Worm (Caenorhabditis elegans) whole organism, L2 larva: ENCODE measurements around the gene oac-38.

Source experiments
- ZK546.5 ChIP-seq: sonication (generic microtip); optimal IDR thresholded peaks from 2 replicates; lab custom pipeline; 2017; ENCODE audit warnings: missing biosample characterization, missing genetic modification characterization
- alr-1 ChIP-seq: fragments of 150-350 bp; optimal IDR thresholded peaks from 2 replicates; lab custom pipeline; 2014; ENCODE audit warnings: missing biosample characterization, missing genetic modification characterization
- aly-2 ChIP-seq: fragments of 150-350 bp; optimal IDR thresholded peaks from 2 replicates; lab custom pipeline; 2014; ENCODE audit warnings: missing biosample characterization, missing genetic modification characterization
- ama-1 ChIP-seq: fragments of 150-350 bp; optimal IDR thresholded peaks from 2 replicates; lab custom pipeline; 2018; ENCODE audit warnings: inconsistent platforms
- blmp-1 ChIP-seq: sonication (generic microtip); optimal IDR thresholded peaks from 2 replicates; lab custom pipeline; 2017; ENCODE audit warnings: missing genetic modification characterization, mild to moderate bottlenecking, missing compliant biosample characterization, antibody characterized with exemption, moderate library complexity; ENCODE audit not compliant: insufficient read depth
- ceh-16 ChIP-seq: fragments of 150-350 bp; optimal IDR thresholded peaks from 2 replicates; lab custom pipeline; 2014; ENCODE audit warnings: missing biosample characterization, missing genetic modification characterization
- ceh-82 ChIP-seq: fragments of 150-350 bp; optimal IDR thresholded peaks from 2 replicates; lab custom pipeline; 2014; ENCODE audit warnings: missing biosample characterization, missing genetic modification characterization
- crh-2 ChIP-seq: sonication (generic microtip); optimal IDR thresholded peaks from 2 replicates; lab custom pipeline; 2017; ENCODE audit warnings: missing biosample characterization, missing genetic modification characterization
- dmd-4 ChIP-seq: sonication (generic microtip); optimal IDR thresholded peaks from 2 replicates; lab custom pipeline; 2017; ENCODE audit warnings: missing biosample characterization, missing genetic modification characterization
- egl-27 ChIP-seq: sonication (generic microtip); optimal IDR thresholded peaks from 3 replicates; lab custom pipeline; 2017; ENCODE audit warnings: missing biosample characterization, missing genetic modification reagents, missing genetic modification characterization
- elt-1 ChIP-seq: fragments of 150-350 bp; optimal IDR thresholded peaks from 2 replicates; lab custom pipeline; 2014; ENCODE audit warnings: missing biosample characterization, missing genetic modification characterization
- elt-3 ChIP-seq: sonication (generic microtip); optimal IDR thresholded peaks from 2 replicates; lab custom pipeline; 2017; ENCODE audit warnings: missing biosample characterization, missing genetic modification characterization
- gmeb-1 ChIP-seq: fragments of 150-350 bp; optimal IDR thresholded peaks from 2 replicates; lab custom pipeline; 2014; ENCODE audit warnings: missing biosample characterization, missing genetic modification characterization
- lin-11 ChIP-seq: fragments of 150-350 bp; sonication (generic microtip); optimal IDR thresholded peaks from 2 replicates; lab custom pipeline; 2014; ENCODE audit warnings: missing biosample characterization, missing genetic modification characterization, inconsistent platforms, mixed read lengths
- lin-13 ChIP-seq: fragments of 150-350 bp; optimal IDR thresholded peaks from 2 replicates; lab custom pipeline; 2014; ENCODE audit warnings: missing biosample characterization, missing genetic modification reagents, missing genetic modification characterization
- lin-39 ChIP-seq: fragments of 150-350 bp; optimal IDR thresholded peaks from 2 replicates; lab custom pipeline; 2014; ENCODE audit warnings: missing biosample characterization, missing genetic modification reagents, missing genetic modification characterization
- lsy-2 ChIP-seq, 2 experiments: fragments of 150-350 bp in 1 of 2; sonication (generic microtip) in 1 of 2; optimal IDR thresholded peaks; 2 replicates each; lab custom pipeline; 2014 to 2017; ENCODE audit warnings: missing biosample characterization in 2 of 2, missing genetic modification characterization in 2 of 2
- mab-5 ChIP-seq: fragments of 150-350 bp; optimal IDR thresholded peaks from 2 replicates; lab custom pipeline; 2014; ENCODE audit warnings: missing biosample characterization, missing genetic modification characterization
- mbf-1 ChIP-seq: sonication (generic microtip); optimal IDR thresholded peaks from 2 replicates; lab custom pipeline; 2017; ENCODE audit warnings: missing biosample characterization, missing genetic modification characterization
- mdl-1 ChIP-seq, 2 experiments: fragments of 150-350 bp in 1 of 2; sonication (generic microtip) in 1 of 2; optimal IDR thresholded peaks; 2 replicates each; lab custom pipeline; 2017; ENCODE audit warnings: missing biosample characterization in 2 of 2, missing genetic modification characterization in 2 of 2
- nhr-10 ChIP-seq: sonication (generic microtip); optimal IDR thresholded peaks from 2 replicates; lab custom pipeline; 2017; ENCODE audit warnings: missing biosample characterization, missing genetic modification characterization
- nhr-11 ChIP-seq: fragments of 150-350 bp; optimal IDR thresholded peaks from 2 replicates; lab custom pipeline; 2014; ENCODE audit warnings: missing biosample characterization, missing genetic modification characterization
- nhr-12 ChIP-seq: fragments of 150-350 bp; optimal IDR thresholded peaks from 2 replicates; lab custom pipeline; 2014; ENCODE audit warnings: missing biosample characterization, missing genetic modification characterization
- nhr-129 ChIP-seq: fragments of 150-350 bp; optimal IDR thresholded peaks from 2 replicates; lab custom pipeline; 2014; ENCODE audit warnings: missing biosample characterization, missing genetic modification characterization
- nhr-23 ChIP-seq: fragments of 150-350 bp; optimal IDR thresholded peaks from 2 replicates; lab custom pipeline; 2014; ENCODE audit warnings: missing biosample characterization, missing genetic modification reagents, missing genetic modification characterization
- nhr-237 ChIP-seq: fragments of 150-350 bp; optimal IDR thresholded peaks from 2 replicates; lab custom pipeline; 2014; ENCODE audit warnings: missing biosample characterization, missing genetic modification characterization
- nhr-25 ChIP-seq: fragments of 150-350 bp; sonication (generic microtip); optimal IDR thresholded peaks from 3 replicates; lab custom pipeline; 2014; ENCODE audit warnings: missing biosample characterization, missing genetic modification characterization
- nhr-6 ChIP-seq: fragments of 150-350 bp; optimal IDR thresholded peaks from 2 replicates; lab custom pipeline; 2014; ENCODE audit warnings: missing biosample characterization, missing genetic modification characterization
- sem-4 ChIP-seq: fragments of 150-350 bp; optimal IDR thresholded peaks from 2 replicates; lab custom pipeline; 2014; ENCODE audit warnings: missing biosample characterization, missing genetic modification reagents, missing genetic modification characterization
- skn-1 ChIP-seq: sonication (generic microtip); optimal IDR thresholded peaks from 2 replicates; lab custom pipeline; 2017; ENCODE audit warnings: missing biosample characterization, missing genetic modification characterization
- sma-3 ChIP-seq: sonication (generic microtip); optimal IDR thresholded peaks from 2 replicates; lab custom pipeline; 2016; ENCODE audit warnings: missing genetic modification reagents, missing genetic modification characterization, missing compliant biosample characterization
- sma-9 ChIP-seq, 2 experiments: fragments of 150-350 bp in 1 of 2; sonication (generic microtip) in 1 of 2; optimal IDR thresholded peaks; 2 replicates each; lab custom pipeline; 2014 to 2016; ENCODE audit warnings: missing genetic modification characterization in 2 of 2, mild to moderate bottlenecking in 1 of 2, missing biosample characterization in 1 of 2, missing compliant biosample characterization in 1 of 2, missing genetic modification reagents in 1 of 2, moderate library complexity in 1 of 2
- unc-39 ChIP-seq: fragments of 150-350 bp; optimal IDR thresholded peaks from 2 replicates; lab custom pipeline; 2014; ENCODE audit warnings: missing biosample characterization, missing genetic modification characterization
- unc-55 ChIP-seq: fragments of 150-350 bp; sonication (generic microtip); optimal IDR thresholded peaks from 3 replicates; lab custom pipeline; 2014; ENCODE audit warnings: missing biosample characterization, missing genetic modification reagents, missing genetic modification characterization
- unc-62 ChIP-seq: fragments of 150-350 bp; optimal IDR thresholded peaks from 2 replicates; lab custom pipeline; 2014; ENCODE audit warnings: missing biosample characterization, missing genetic modification reagents, missing genetic modification characterization
- ztf-11 ChIP-seq: sonication (generic microtip); optimal IDR thresholded peaks from 2 replicates; lab custom pipeline; 2017; ENCODE audit warnings: missing biosample characterization, missing genetic modification characterization
- ztf-4 ChIP-seq: fragments of 150-350 bp; optimal IDR thresholded peaks from 2 replicates; lab custom pipeline; 2014; ENCODE audit warnings: missing biosample characterization, missing genetic modification characterization

The oac-38 gene

DNA sequence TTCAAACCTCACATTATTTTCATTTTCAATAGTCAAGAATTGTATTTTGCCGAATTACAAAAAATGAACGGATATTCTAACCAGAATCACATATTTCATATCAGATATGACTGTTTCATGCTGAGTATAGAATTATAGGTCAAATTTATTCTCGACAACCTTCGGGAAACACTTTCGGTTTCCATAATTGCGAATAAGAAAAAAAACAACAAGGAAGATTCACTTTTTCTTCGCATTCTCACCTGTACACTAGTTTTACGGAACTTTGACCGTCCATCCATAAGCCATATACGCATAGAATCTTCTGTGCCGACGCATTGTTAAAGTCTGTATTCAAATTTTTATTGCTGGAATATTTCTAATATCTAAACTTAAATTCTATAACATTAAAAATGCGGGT, 7.6 kb downstream of the oac-38 start, which contains the start of gene oac-37:
Gene oac-37 (plus strand): TSS at position 301 of the 400 bp plus-strand sequence.
- TF ChIP-seq nhr-12 (tag; lab: Kevin White, UChicago) (no peak), nhr-129 (no peak), lin-11 (tag; lab: Kevin White, UChicago) (no peak), unc-39 (tag; lab: Kevin White, UChicago) (no peak), ztf-4 (tag; lab: Kevin White, UChicago) (no peak), gmeb-1 (no peak), ztf-11 (tag; lab: Kevin White, UChicago) (no peak), nhr-25 (tag; lab: Kevin White, UChicago) (no peak), ceh-16 (no peak), nhr-6 (tag; lab: Kevin White, UChicago) (no peak), ceh-82 (tag; lab: Kevin White, UChicago) (no peak), sem-4 (no peak), nhr-11 (tag; lab: Kevin White, UChicago) (no peak), sma-9 (GFP tag; optimal IDR thresholded peaks at IDR 0.05; lab: Kevin White, UChicago) (no peak), sma-9 (tag; optimal IDR thresholded peaks at IDR 0.05; lab: Kevin White, UChicago) (no peak), lsy-2 (tag; optimal IDR thresholded peaks at IDR 0.05; lab: Kevin White, UChicago) (no peak), lin-39 (tag; lab: Kevin White, UChicago) (no peak), alr-1 (tag; lab: Kevin White, UChicago) (no peak), ama-1 (lab: Kevin White, UChicago) (no peak), sma-3 (GFP tag; lab: Kevin White, UChicago) (no peak)

DNA sequence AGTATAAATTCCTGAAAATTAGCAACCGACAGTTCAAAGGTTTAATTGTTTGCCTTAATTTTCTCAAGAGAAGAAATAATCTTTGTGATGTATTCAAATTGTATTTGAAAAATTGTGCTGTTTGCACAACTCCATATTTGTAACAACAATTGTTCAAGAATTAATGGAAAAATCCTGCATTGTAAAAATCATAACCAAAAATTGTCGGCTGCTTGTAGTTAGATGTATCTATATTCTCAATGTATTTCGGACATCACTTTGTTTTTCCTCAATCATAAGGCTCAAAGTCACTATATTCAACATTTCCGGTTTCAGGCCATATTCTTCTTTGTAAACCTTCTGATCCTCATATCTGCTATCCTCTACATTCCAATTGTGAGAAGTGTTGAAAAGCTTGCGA, 10.1 kb downstream of the oac-38 start:
- TF ChIP-seq dmd-4 (tag; lab: Kevin White, UChicago) (no peak), unc-62 (GFP tag; lab: Kevin White, UChicago) (no peak), gmeb-1 (no peak), crh-2 (tag; lab: Kevin White, UChicago) (no peak), elt-3 (tag; lab: Kevin White, UChicago) (no peak), nhr-11 (tag; lab: Kevin White, UChicago) (no peak), skn-1 (tag; lab: Kevin White, UChicago) (no peak), aly-2 (tag; lab: Kevin White, UChicago) (no peak)

DNA sequence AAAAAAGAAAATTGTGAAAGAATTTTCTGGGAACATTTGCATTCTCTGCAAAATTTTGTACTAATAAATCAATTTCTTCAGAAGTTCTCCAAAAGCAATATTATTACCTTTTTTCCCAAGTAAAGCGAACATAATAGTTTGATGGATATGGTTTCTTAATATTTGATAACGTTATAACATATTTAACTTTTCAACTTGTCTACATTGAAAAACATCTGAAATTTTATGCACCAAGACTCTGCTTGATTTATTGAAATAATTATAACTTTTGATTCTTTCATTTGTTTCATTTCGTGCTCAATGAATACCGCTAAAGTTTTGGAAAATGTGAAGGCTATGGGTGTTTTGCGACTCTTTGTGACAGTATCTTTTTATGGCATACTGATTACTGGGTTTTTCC, 16.1 kb downstream of the oac-38 start, which contains the start of gene srz-31:
Gene srz-31 (plus strand): TSS at position 301 of the 400 bp plus-strand sequence.
- TF ChIP-seq lin-13 (no peak), nhr-12 (tag; lab: Kevin White, UChicago) (no peak), ZK546.5 (tag; lab: Kevin White, UChicago) (no peak), lin-39 (tag; lab: Kevin White, UChicago) (no peak), crh-2 (tag; lab: Kevin White, UChicago) (no peak), egl-27 (tag; lab: Kevin White, UChicago) (no peak), nhr-25 (tag; lab: Kevin White, UChicago) (no peak), nhr-237 (tag; lab: Kevin White, UChicago) (no peak), sma-9 (GFP tag; optimal IDR thresholded peaks at IDR 0.05; lab: Kevin White, UChicago) (no peak), sma-9 (tag; optimal IDR thresholded peaks at IDR 0.05; lab: Kevin White, UChicago) (no peak), mdl-1 (tag; optimal IDR thresholded peaks at IDR 0.05; lab: Kevin White, UChicago) (no peak), mab-5 (tag; lab: Kevin White, UChicago) (no peak), skn-1 (tag; lab: Kevin White, UChicago) (no peak)

DNA sequence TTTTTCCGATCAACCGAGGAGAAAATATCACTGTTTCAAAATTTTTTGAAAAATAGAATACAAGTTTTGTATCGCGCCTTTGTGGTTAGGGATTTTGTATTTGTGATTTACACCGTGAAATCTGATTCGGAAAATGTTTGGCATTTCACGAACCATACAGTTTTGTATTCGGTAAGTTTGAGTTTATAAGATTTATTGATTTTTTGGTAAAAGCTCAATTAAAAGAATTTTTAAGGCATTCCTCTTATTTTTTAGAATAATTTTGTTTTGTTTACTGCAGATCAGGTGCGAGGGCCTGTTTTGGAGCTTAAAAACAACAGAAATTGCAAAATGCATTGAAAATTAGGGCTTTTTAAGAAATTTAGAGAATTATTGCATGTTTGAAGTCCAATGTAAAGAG, 19.8 kb downstream of the oac-38 start:
- TF ChIP-seq lin-13 (no peak), ama-1 (lab: Kevin White, UChicago) (no peak), lsy-2 (tag; optimal IDR thresholded peaks at IDR 0.05; lab: Kevin White, UChicago) (no peak), elt-1 (no peak)

DNA sequence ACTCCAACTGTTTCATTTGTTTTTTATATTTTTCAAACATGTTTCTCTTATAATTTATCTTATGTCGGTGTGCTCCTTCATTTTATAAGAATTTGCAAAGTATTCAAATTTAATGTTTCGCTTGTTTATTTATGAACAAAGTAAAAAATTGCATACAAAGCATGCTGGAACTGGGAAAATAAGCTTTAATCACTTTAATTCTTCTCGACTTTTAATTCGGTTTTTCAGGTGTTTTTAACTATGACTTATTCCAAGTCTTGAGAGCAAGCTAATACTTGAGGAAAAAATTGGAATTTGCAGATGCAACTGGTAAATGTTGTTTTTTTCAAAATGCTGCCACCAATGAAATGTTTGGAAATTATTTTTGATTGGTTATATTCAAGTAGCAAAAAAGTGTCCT, 21.4 kb downstream of the oac-38 start, which contains the start of gene srz-59:
Gene srz-59 (plus strand): TSS at position 301 of the 400 bp plus-strand sequence.
- TF ChIP-seq egl-27 (tag; lab: Kevin White, UChicago) (no peak), mbf-1 (tag; lab: Kevin White, UChicago) (no peak), sma-3 (GFP tag; lab: Kevin White, UChicago) (no peak), nhr-23 (no peak), lsy-2 (tag; optimal IDR thresholded peaks at IDR 0.05; lab: Kevin White, UChicago) (no peak), ceh-16 (no peak), mdl-1 (tag; optimal IDR thresholded peaks at IDR 0.05; lab: Kevin White, UChicago) (no peak), blmp-1 (tag; lab: Kevin White, UChicago) (no peak), unc-55 (GFP tag; lab: Kevin White, UChicago) (no peak), ama-1 (lab: Kevin White, UChicago) (no peak), unc-39 (tag; lab: Kevin White, UChicago) (no peak), nhr-10 (tag; lab: Kevin White, UChicago) (no peak), nhr-237 (tag; lab: Kevin White, UChicago) (no peak), lin-11 (tag; lab: Kevin White, UChicago) (no peak)
